Fruit fly (Drosophila melanogaster) whole organism, wandering third instar larva: ENCODE measurements around the gene CG34453.

ENCODE experiments used
- CG32264 ChIP-seq: fragments of 200-800 bp; sonication (Bioruptor generic); optimal IDR thresholded peaks from 2 replicates; lab custom pipeline; 2016; ENCODE audit warnings: missing biosample characterization, missing genetic modification characterization
- CrebA ChIP-seq: fragments of 200-800 bp; sonication (Bioruptor generic); optimal IDR thresholded peaks from 2 replicates; lab custom pipeline; 2016; ENCODE audit warnings: missing biosample characterization, mild to moderate bottlenecking, missing genetic modification characterization, borderline replicate concordance
- Dfd ChIP-seq: fragments of >200 bp; optimal IDR thresholded peaks from 2 replicates; lab custom pipeline; 2017; ENCODE audit warnings: missing biosample characterization, missing genetic modification characterization
- Hr78 ChIP-seq: fragments of >200 bp; optimal IDR thresholded peaks from 2 replicates; lab custom pipeline; 2017; ENCODE audit warnings: missing biosample characterization, missing genetic modification characterization
- Hr83 ChIP-seq: fragments of 200-300 bp; sonication (Bioruptor generic); optimal IDR thresholded peaks from 2 replicates; lab custom pipeline; 2016; ENCODE audit warnings: missing biosample characterization, mild to moderate bottlenecking, missing genetic modification characterization, moderate library complexity; ENCODE audit not compliant: poor library complexity, severe bottlenecking
- Myc ChIP-seq: fragments of >200 bp; optimal IDR thresholded peaks from 2 replicates; lab custom pipeline; 2017
- OdsH ChIP-seq: fragments of 200-800 bp; sonication (Bioruptor generic); optimal IDR thresholded peaks from 2 replicates; lab custom pipeline; 2016; ENCODE audit warnings: missing biosample characterization, mild to moderate bottlenecking, missing genetic modification characterization
- fru ChIP-seq: fragments of 200-800 bp; sonication (Bioruptor generic); optimal IDR thresholded peaks from 3 replicates; lab custom pipeline; 2016; ENCODE audit warnings: missing biosample characterization, mild to moderate bottlenecking, missing genetic modification characterization
- jim ChIP-seq: fragments of 175-275, 200-325 bp; sonication (Bioruptor generic); optimal IDR thresholded peaks from 2 replicates; lab custom pipeline; 2016; ENCODE audit warnings: missing biosample characterization, mild to moderate bottlenecking, missing genetic modification characterization
- psq ChIP-seq: fragments of 200-800 bp; sonication (Bioruptor generic); optimal IDR thresholded peaks from 3 replicates; lab custom pipeline; 2017; ENCODE audit warnings: missing biosample characterization, mild to moderate bottlenecking, missing genetic modification characterization, moderate library complexity
- sv ChIP-seq: fragments of 200-800 bp; sonication (Bioruptor generic); optimal IDR thresholded peaks from 3 replicates; lab custom pipeline; 2016; ENCODE audit warnings: missing biosample characterization, missing genetic modification characterization

DNA sequence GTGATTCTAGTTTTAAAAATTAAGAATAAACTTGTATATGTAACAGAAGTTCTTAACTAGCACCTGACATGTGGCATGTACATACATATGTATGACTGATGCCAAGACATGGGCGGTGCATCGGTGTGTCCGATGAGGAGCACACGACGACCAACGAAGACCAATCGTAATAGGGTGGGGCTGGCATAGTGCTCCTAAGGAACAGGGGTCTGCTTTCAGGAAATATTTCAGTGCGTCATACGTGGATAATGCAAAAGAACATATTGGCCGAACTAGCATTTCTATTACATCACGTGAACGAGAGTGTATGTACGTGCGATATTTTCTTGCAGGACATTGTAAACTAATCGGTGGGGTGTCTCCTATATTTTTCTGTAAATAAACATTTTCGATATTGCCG lies 33.9 kb upstream of the CG34453 start, which contains the start of gene miple1:
- TF ChIP-seq CG32264 (GFP tag; lab: Kevin White, UChicago), result no peak
- TF ChIP-seq Myc (lab: Kevin White, UChicago), result no peak
- TF ChIP-seq psq, result no peak
- TF ChIP-seq OdsH (GFP tag; lab: Kevin White, UChicago), result no peak
- TF ChIP-seq jim (GFP tag; lab: Kevin White, UChicago), result no peak
- no peak for TF ChIP-seq Hr78 (GFP tag; lab: Kevin White, UChicago)
- TF ChIP-seq fru (GFP tag; lab: Kevin White, UChicago), result no peak
- no peak for TF ChIP-seq CrebA (GFP tag; lab: Kevin White, UChicago)
- no peak for TF ChIP-seq Dfd (GFP tag; lab: Kevin White, UChicago)
- no peak for TF ChIP-seq Hr83 (GFP tag; lab: Kevin White, UChicago)
- no peak for TF ChIP-seq sv (GFP tag; lab: Kevin White, UChicago)
